Fruit fly (Drosophila melanogaster) whole organism, embryonic: ENCODE measurements around the gene CG7016.

Experiments
- Atf-2 ChIP-seq: fragments of 200-800 bp; sonication (Bioruptor generic); optimal IDR thresholded peaks from 2 replicates; lab custom pipeline; 2016; ENCODE audit warnings: missing biosample characterization, missing genetic modification characterization
- Awh ChIP-seq: fragments of 200-800 bp; sonication (Bioruptor generic); IDR thresholded peaks from 2 replicates; pipeline ENCODE4, ENCODE4 v1.3.6; 2022; ENCODE audit warnings: missing biosample characterization, missing genetic modification characterization
- CG10543 ChIP-seq: fragments of 200-800 bp; sonication (Bioruptor generic); optimal IDR thresholded peaks from 3 replicates; lab custom pipeline; 2017; ENCODE audit warnings: missing biosample characterization, mild to moderate bottlenecking, missing genetic modification characterization, moderate library complexity
- CG11093 ChIP-seq: fragments of 200-800 bp; sonication (Bioruptor generic); IDR thresholded peaks from 3 replicates; pipeline ENCODE4 v1.3.6; 2022; ENCODE audit warnings: missing biosample characterization, missing genetic modification characterization
- CG12104 ChIP-seq: fragments of 200-800 bp; sonication (Bioruptor generic); optimal IDR thresholded peaks from 3 replicates; lab custom pipeline; 2016; ENCODE audit warnings: missing biosample characterization, missing genetic modification characterization
- CG12299 ChIP-seq: fragments of 200-800 bp; sonication (Bioruptor generic); optimal IDR thresholded peaks from 2 replicates; lab custom pipeline; 2018; ENCODE audit warnings: missing biosample characterization, mild to moderate bottlenecking, missing genetic modification characterization
- CG15696 ChIP-seq: fragments of 200-800 bp; sonication (Bioruptor generic); optimal IDR thresholded peaks from 2 replicates; lab custom pipeline; 2019; ENCODE audit warnings: missing biosample characterization, mild to moderate bottlenecking, missing genetic modification characterization, moderate library complexity
- CG17829 ChIP-seq: fragments of 200-800 bp; optimal IDR thresholded peaks from 2 replicates; lab custom pipeline; 2019; ENCODE audit warnings: missing biosample characterization, mild to moderate bottlenecking, missing genetic modification characterization, moderate library complexity
- CG1792 ChIP-seq: fragments of 200-800 bp; sonication (Bioruptor generic); optimal IDR thresholded peaks from 2 replicates; lab custom pipeline; 2016; ENCODE audit warnings: missing biosample characterization, missing genetic modification characterization
- CG1832 ChIP-seq: fragments of 200-800 bp; sonication (Bioruptor generic); optimal IDR thresholded peaks from 2 replicates; lab custom pipeline; 2017; ENCODE audit warnings: missing biosample characterization, mild to moderate bottlenecking, missing genetic modification characterization, inconsistent platforms
- CG18476 ChIP-seq: fragments of 200-800 bp; sonication (Bioruptor generic); optimal IDR thresholded peaks from 2 replicates; lab custom pipeline; 2016; ENCODE audit warnings: missing biosample characterization, mild to moderate bottlenecking, missing genetic modification characterization
- CG18599 ChIP-seq: fragments of 200-800 bp; sonication (Bioruptor generic); optimal IDR thresholded peaks from 3 replicates; lab custom pipeline; 2017; ENCODE audit warnings: missing biosample characterization, missing genetic modification characterization, mild to moderate bottlenecking, moderate library complexity, missing genetic modification reagents
- CG18764 ChIP-seq: fragments of 200-800 bp; sonication (Bioruptor generic); optimal IDR thresholded peaks from 3 replicates; lab custom pipeline; 2016; ENCODE audit warnings: missing biosample characterization, missing genetic modification characterization
- CG30403 ChIP-seq: fragments of 200-800 bp; sonication (Bioruptor generic); optimal IDR thresholded peaks from 3 replicates; lab custom pipeline; 2016; ENCODE audit warnings: missing biosample characterization, missing genetic modification characterization
- CG30431 ChIP-seq: fragments of 200-800 bp; sonication (Bioruptor generic); optimal IDR thresholded peaks from 2 replicates; lab custom pipeline; 2017; ENCODE audit warnings: missing biosample characterization, missing genetic modification characterization
- CG3407 ChIP-seq: fragments of 200-800 bp; sonication (Bioruptor generic); optimal IDR thresholded peaks from 2 replicates; lab custom pipeline; 2018; ENCODE audit warnings: missing biosample characterization, mild to moderate bottlenecking, missing genetic modification characterization
- CG4282 ChIP-seq: fragments of 200-800 bp; sonication (Bioruptor generic); optimal IDR thresholded peaks from 2 replicates; lab custom pipeline; 2016; ENCODE audit warnings: missing biosample characterization, missing genetic modification characterization
- CG8478 ChIP-seq: fragments of >200 bp; optimal IDR thresholded peaks from 2 replicates; lab custom pipeline; 2018
- CG9609 ChIP-seq: fragments of 200-800 bp; sonication (Bioruptor generic); optimal IDR thresholded peaks from 3 replicates; lab custom pipeline; 2016; ENCODE audit warnings: missing biosample characterization, missing genetic modification characterization
- Dbx ChIP-seq: fragments of 200-800 bp; sonication (Bioruptor generic); IDR thresholded peaks from 3 replicates; pipeline ENCODE4 v1.3.6; 2022; ENCODE audit warnings: missing biosample characterization, missing genetic modification characterization
- Dip2 ChIP-seq: fragments of 200-800 bp; sonication (Bioruptor generic); IDR thresholded peaks from 2 replicates; pipeline ENCODE4 v1.3.6; 2022; ENCODE audit warnings: missing biosample characterization, missing genetic modification characterization
- Dll ChIP-seq: fragments of 200-800 bp; sonication (Bioruptor generic); IDR thresholded peaks from 4 replicates; pipeline ENCODE4 v1.3.6; 2022; ENCODE audit warnings: missing biosample characterization, missing genetic modification characterization; ENCODE audit not compliant: partially characterized antibody
- Ets65A ChIP-seq: fragments of 200-800 bp; sonication (Bioruptor generic); peaks from one replicate; lab custom pipeline; 2016; ENCODE audit warnings: missing biosample characterization, missing genetic modification characterization
- Ets97D ChIP-seq: fragments of 200-800 bp; sonication (Bioruptor generic); optimal IDR thresholded peaks from 3 replicates; lab custom pipeline; 2016; ENCODE audit warnings: missing biosample characterization, missing genetic modification characterization
- Fer3 ChIP-seq: fragments of 200-800 bp; sonication (Bioruptor generic); optimal IDR thresholded peaks from 2 replicates; lab custom pipeline; 2018; ENCODE audit warnings: missing biosample characterization, mild to moderate bottlenecking, missing genetic modification characterization, moderate library complexity
- Gsc ChIP-seq: fragments of 200-800 bp; sonication (Bioruptor generic); IDR thresholded peaks from 2 replicates; pipeline ENCODE4 v1.3.6; 2022; ENCODE audit warnings: missing biosample characterization, missing genetic modification characterization
- HmgD ChIP-seq: fragments of 200-800 bp; sonication (Bioruptor generic); optimal IDR thresholded peaks from 3 replicates; lab custom pipeline; 2016; ENCODE audit warnings: missing biosample characterization, missing genetic modification characterization
- Hr51 ChIP-seq, 2 experiments: fragments of 200-800 bp; sonication (Bioruptor generic); optimal IDR thresholded peaks; 2 replicates in 1 of 2; 3 replicates in 1 of 2; lab custom pipeline; 2016 to 2018; ENCODE audit warnings: missing biosample characterization in 2 of 2, missing genetic modification characterization in 2 of 2, mild to moderate bottlenecking in 1 of 2, moderate library complexity in 1 of 2
- MTF-1 ChIP-seq: fragments of 200-800 bp; sonication (Bioruptor generic); optimal IDR thresholded peaks from 2 replicates; lab custom pipeline; 2018; ENCODE audit warnings: missing biosample characterization, mild to moderate bottlenecking, missing genetic modification characterization, borderline replicate concordance
- Mes4 ChIP-seq: fragments of 200-800 bp; sonication (Bioruptor generic); optimal IDR thresholded peaks from 2 replicates; lab custom pipeline; 2016; ENCODE audit warnings: missing biosample characterization, missing genetic modification characterization
- Trl ChIP-seq, 3 experiments: fragments of >200 bp in 2 of 3; fragments of 200-800 bp in 1 of 3; sonication (Bioruptor generic) in 1 of 3; optimal IDR thresholded peaks; 2 replicates in 1 of 3; 3 replicates in 2 of 3; lab custom pipeline; 2016 to 2017; ENCODE audit warnings: missing biosample characterization in 1 of 3, missing genetic modification characterization in 1 of 3
- amos ChIP-seq: fragments of 200-800 bp; sonication (Bioruptor generic); IDR thresholded peaks from 2 replicates; pipeline ENCODE4 v1.3.6; 2022; ENCODE audit warnings: missing biosample characterization, missing genetic modification characterization; ENCODE audit not compliant: partially characterized antibody
- ash1 ChIP-seq: fragments of 200-800 bp; sonication (Bioruptor generic); optimal IDR thresholded peaks from 2 replicates; lab custom pipeline; 2018; ENCODE audit warnings: missing biosample characterization, mild to moderate bottlenecking, missing genetic modification characterization
- ato ChIP-seq: fragments of 200-800 bp; sonication (Bioruptor generic); IDR thresholded peaks from 2 replicates; pipeline ENCODE4 v1.3.6; 2022; ENCODE audit warnings: missing biosample characterization, missing genetic modification characterization; ENCODE audit not compliant: partially characterized antibody
- bsh ChIP-seq, 2 experiments: fragments of 200-800 bp; sonication (Bioruptor generic); optimal IDR thresholded peaks; 2 replicates each; lab custom pipeline; 2017 to 2018; ENCODE audit warnings: mild to moderate bottlenecking in 2 of 2, missing biosample characterization in 2 of 2, missing genetic modification characterization in 2 of 2, moderate library complexity in 1 of 2
- crol ChIP-seq: fragments of 200-800 bp; sonication (Bioruptor generic); IDR thresholded peaks from 2 replicates; pipeline ENCODE4 v1.3.6; 2022; ENCODE audit warnings: missing biosample characterization, missing genetic modification characterization
- crp ChIP-seq, 2 experiments: fragments of 200-800 bp; sonication (Bioruptor generic); optimal IDR thresholded peaks; 2 replicates in 1 of 2; 3 replicates in 1 of 2; lab custom pipeline; 2017; ENCODE audit warnings: missing biosample characterization in 2 of 2, missing genetic modification characterization in 2 of 2, mild to moderate bottlenecking in 1 of 2, moderate library complexity in 1 of 2
- dpn ChIP-seq, 2 experiments: fragments of 200-800 bp; sonication (Bioruptor generic); optimal IDR thresholded peaks; 3 replicates each; lab custom pipeline; 2016; ENCODE audit warnings: missing biosample characterization in 2 of 2, missing genetic modification characterization in 2 of 2
- fd64A ChIP-seq: fragments of 200-800 bp; sonication (Bioruptor generic); optimal IDR thresholded peaks from 3 replicates; lab custom pipeline; 2018; ENCODE audit warnings: missing biosample characterization, mild to moderate bottlenecking, missing genetic modification characterization
- gce ChIP-seq: fragments of 200-800 bp; sonication (Bioruptor generic); IDR thresholded peaks from 3 replicates; pipeline ENCODE4 v1.3.6; 2022; ENCODE audit warnings: missing biosample characterization, missing genetic modification characterization
- gcm ChIP-seq: fragments of 200-800 bp; sonication (Bioruptor generic); optimal IDR thresholded peaks from 2 replicates; lab custom pipeline; 2019; ENCODE audit warnings: missing biosample characterization, mild to moderate bottlenecking, missing genetic modification characterization, moderate library complexity
- gcm2 ChIP-seq: fragments of 200-800 bp; sonication (Bioruptor generic); optimal IDR thresholded peaks from 2 replicates; lab custom pipeline; 2016; ENCODE audit warnings: missing biosample characterization, missing genetic modification characterization
- gsb-n ChIP-seq: fragments of 200-800 bp; sonication (Bioruptor generic); optimal IDR thresholded peaks from 3 replicates; lab custom pipeline; 2018; ENCODE audit warnings: missing biosample characterization, mild to moderate bottlenecking, missing genetic modification characterization
- jumu ChIP-seq: fragments of 200-800 bp; sonication (Bioruptor generic); optimal IDR thresholded peaks from 3 replicates; lab custom pipeline; 2016; ENCODE audit warnings: missing biosample characterization, missing genetic modification characterization
- nau ChIP-seq: fragments of 200-800 bp; sonication (Bioruptor generic); optimal IDR thresholded peaks from 3 replicates; lab custom pipeline; 2017; ENCODE audit warnings: missing biosample characterization, mild to moderate bottlenecking, missing genetic modification characterization, missing genetic modification reagents
- nerfin-1 ChIP-seq: fragments of 200-800 bp; sonication (Bioruptor generic); optimal IDR thresholded peaks from 3 replicates; lab custom pipeline; 2019; ENCODE audit warnings: missing biosample characterization, mild to moderate bottlenecking, missing genetic modification characterization, moderate library complexity
- nom ChIP-seq: fragments of 200-800 bp; sonication (Bioruptor generic); optimal IDR thresholded peaks from 2 replicates; lab custom pipeline; 2017; ENCODE audit warnings: missing biosample characterization, missing genetic modification characterization, mild to moderate bottlenecking, moderate library complexity, missing genetic modification reagents
- repo ChIP-seq: fragments of 200-800 bp; sonication (Bioruptor generic); optimal IDR thresholded peaks from 2 replicates; lab custom pipeline; 2016; ENCODE audit warnings: missing biosample characterization, missing genetic modification characterization
- sens ChIP-seq: fragments of 200-800 bp; sonication (Bioruptor generic); peaks from one replicate; lab custom pipeline; 2016; ENCODE audit warnings: missing biosample characterization, missing genetic modification characterization
- unpg ChIP-seq: fragments of 200-800 bp; sonication (Bioruptor generic); optimal IDR thresholded peaks from 3 replicates; lab custom pipeline; 2018; ENCODE audit warnings: missing biosample characterization, mild to moderate bottlenecking, missing genetic modification characterization, moderate library complexity
- wdn ChIP-seq: fragments of 200-800 bp; sonication (Bioruptor generic); IDR thresholded peaks from 2 replicates; pipeline ENCODE4 v1.3.6; 2022; ENCODE audit warnings: missing biosample characterization, missing genetic modification characterization

Gene CG7016

dm6 chr3R:24850420-24850819, 12.3 kb upstream of the CG7016 start, which contains the start of gene CG7006 (continued):
- TF ChIP-seq MTF-1 (no peak), ato (GFP tag; lab: Robert Waterston, UW) (peak; percentile 75), Dip2 (no peak), unpg (GFP tag; lab: Kevin White, UChicago) (no peak), Awh (GFP tag; lab: Robert Waterston, UW) (no peak), gcm (no peak), CG1792 (peak; percentile 72), CG17829 (tag; lab: Kevin White, UChicago) (peak; percentile 62), Ets65A (GFP tag; lab: Kevin White, UChicago) (peak; percentile 99), CG15696 (tag; lab: Kevin White, UChicago) (no peak), CG18476 (GFP tag; lab: Kevin White, UChicago) (peak; percentile 48), CG4282 (GFP tag; lab: Kevin White, UChicago) (peak; percentile 71), CG3407 (no peak), CG12299 (tag; lab: Kevin White, UChicago) (no peak), Ets97D (GFP tag; lab: Kevin White, UChicago) (peak; percentile 90), gsb-n (tag; lab: Kevin White, UChicago) (no peak), CG9609 (GFP tag; lab: Kevin White, UChicago) (peak; percentile 78), CG30431 (GFP tag; lab: Kevin White, UChicago) (no peak), CG11093 (GFP tag; lab: Robert Waterston, UW) (no peak), nom (GFP tag; lab: Kevin White, UChicago) (no peak), dpn (GFP tag; optimal IDR thresholded peaks at IDR 0.05; lab: Kevin White, UChicago) (peak; percentile 84 to 92), bsh (GFP tag; optimal IDR thresholded peaks at IDR 0.05; lab: Kevin White, UChicago) (no peak), CG8478 (lab: Kevin White, UChicago) (no peak), CG10543 (GFP tag; lab: Kevin White, UChicago) (no peak), CG30403 (GFP tag; lab: Kevin White, UChicago) (peak; percentile 80), ash1 (GFP tag; lab: Kevin White, UChicago) (no peak), Trl (optimal IDR thresholded peaks at IDR 0.05; lab: Kevin White, UChicago) (no peak), Trl (GFP tag; optimal IDR thresholded peaks at IDR 0.05; lab: Kevin White, UChicago) (peak; percentile 82), CG1832 (no peak), HmgD (GFP tag; lab: Kevin White, UChicago) (peak; percentile 76), Mes4 (GFP tag; lab: Kevin White, UChicago) (peak; percentile 35), Dll (GFP tag; lab: Robert Waterston, UW) (peak; percentile 80), gcm2 (peak; percentile 22), CG12104 (no peak), gce (GFP tag; lab: Robert Waterston, UW) (no peak), Dbx (GFP tag; lab: Robert Waterston, UW) (peak; percentile 90), nau (GFP tag; lab: Kevin White, UChicago) (no peak), Gsc (GFP tag; lab: Robert Waterston, UW) (no peak), wdn (GFP tag; lab: Robert Waterston, UW) (peak; percentile 58), crol (GFP tag; lab: Robert Waterston, UW) (no peak), repo (GFP tag; lab: Kevin White, UChicago) (peak; percentile 58), Fer3 (tag; lab: Kevin White, UChicago) (peak; percentile 68), fd64A (GFP tag; lab: Kevin White, UChicago) (no peak), sens (GFP tag; lab: Kevin White, UChicago) (peak; percentile 87), amos (GFP tag; lab: Robert Waterston, UW) (peak; percentile 85), CG18599 (no peak), CG18764 (GFP tag; lab: Kevin White, UChicago) (peak; percentile 73), Hr51 (GFP tag; optimal IDR thresholded peaks at IDR 0.05; lab: Kevin White, UChicago) (peak in 1 of 2 experiments; percentile 73), Atf-2 (peak; percentile 58), nerfin-1 (peak; percentile 18), crp (GFP tag; optimal IDR thresholded peaks at IDR 0.05; lab: Kevin White, UChicago) (peak in 1 of 2 experiments; percentile 41), jumu (GFP tag; lab: Kevin White, UChicago) (peak; percentile 74)
